Worm (Caenorhabditis elegans) whole organism, young adult: Measurements from ENCODE around the gene rif-1.2.

Source experiments
- B0019.2 ChIP-seq: fragments of 200-800 bp; sonication (Bioruptor generic); conservative IDR thresholded peaks from 2 replicates; pipeline ENCODE4 v1.3.6; 2022; ENCODE audit warnings: missing genetic modification reagents, missing genetic modification characterization, missing compliant biosample characterization
- C06A6.2 ChIP-seq: fragments of 200-800 bp; sonication (Bioruptor generic); conservative IDR thresholded peaks from 2 replicates; pipeline ENCODE4 v1.3.6; 2022; ENCODE audit warnings: missing genetic modification characterization, missing compliant biosample characterization
- C17E4.6 ChIP-seq: fragments of 200-800 bp; sonication (Bioruptor generic); IDR thresholded peaks from 2 replicates; pipeline ENCODE4 v1.3.6; 2022; ENCODE audit warnings: missing genetic modification reagents, missing genetic modification characterization, missing compliant biosample characterization
- F10E7.11 ChIP-seq: sonication (generic microtip); optimal IDR thresholded peaks from 2 replicates; lab custom pipeline; 2017; ENCODE audit warnings: mild to moderate bottlenecking, missing genetic modification characterization, moderate library complexity, missing compliant biosample characterization
- F57A8.1 ChIP-seq: fragments of 200-800 bp; sonication (Bioruptor generic); optimal IDR thresholded peaks from 2 replicates; lab custom pipeline; 2018; ENCODE audit warnings: mild to moderate bottlenecking, missing genetic modification characterization, moderate library complexity, missing compliant biosample characterization
- F57C9.4 ChIP-seq: sonication (generic microtip); optimal IDR thresholded peaks from 2 replicates; lab custom pipeline; 2017; ENCODE audit warnings: mild to moderate bottlenecking, missing genetic modification characterization, missing compliant biosample characterization
- K11D2.4 ChIP-seq: fragments of 200-800 bp; sonication (Bioruptor generic); IDR thresholded peaks from 2 replicates; pipeline ENCODE4 v1.3.6; 2022; ENCODE audit warnings: missing genetic modification reagents, missing genetic modification characterization, missing compliant biosample characterization
- T26A5.8 ChIP-seq: sonication (generic microtip); optimal IDR thresholded peaks from 2 replicates; lab custom pipeline; 2016; ENCODE audit warnings: missing genetic modification characterization, missing compliant biosample characterization
- Y53F4B.3 ChIP-seq: fragments of 200-800 bp; sonication (Bioruptor generic); IDR thresholded peaks from 2 replicates; pipeline ENCODE4 v1.3.6; 2022; ENCODE audit warnings: missing genetic modification reagents, missing genetic modification characterization, missing compliant biosample characterization
- Y56A3A.18 ChIP-seq: fragments of 200-800 bp; sonication (Bioruptor generic); IDR thresholded peaks from 2 replicates; pipeline ENCODE4 v1.3.6; 2022; ENCODE audit warnings: missing genetic modification reagents, missing genetic modification characterization, missing compliant biosample characterization
- Y79H2A.3 ChIP-seq: fragments of 200-800 bp; sonication (Bioruptor generic); conservative IDR thresholded peaks from 2 replicates; pipeline ENCODE4 v1.3.6; 2022; ENCODE audit warnings: missing genetic modification reagents, missing genetic modification characterization, missing compliant biosample characterization
- Y95B8A.8 ChIP-seq: fragments of 200-800 bp; sonication (Bioruptor generic); IDR thresholded peaks from 2 replicates; pipeline ENCODE4 v1.3.6; 2022; ENCODE audit warnings: missing genetic modification reagents, missing genetic modification characterization, missing compliant biosample characterization
- ZK185.1 ChIP-seq: sonication (generic microtip); optimal IDR thresholded peaks from 2 replicates; lab custom pipeline; 2016; ENCODE audit warnings: mild to moderate bottlenecking, missing genetic modification characterization, missing compliant biosample characterization; ENCODE audit not compliant: poor library complexity, severe bottlenecking
- akir-1 ChIP-seq: fragments of 200-800 bp; sonication (Bioruptor generic); optimal IDR thresholded peaks from 2 replicates; lab custom pipeline; 2018; ENCODE audit warnings: mild to moderate bottlenecking, missing genetic modification characterization, moderate library complexity, missing compliant biosample characterization
- cebp-1 ChIP-seq, 2 experiments: fragments of 200-800 bp in 1 of 2; sonication (Bioruptor generic) in 1 of 2; sonication (generic microtip) in 1 of 2; IDR thresholded peaks in 1 of 2; optimal IDR thresholded peaks in 1 of 2; 2 replicates each; pipeline versions ENCODE4 v1.3.6 to Lab custom; 2017 to 2022; ENCODE audit warnings: missing compliant biosample characterization in 2 of 2, missing genetic modification characterization in 2 of 2, mild to moderate bottlenecking in 1 of 2, missing genetic modification reagents in 1 of 2, moderate library complexity in 1 of 2
- cebp-2 ChIP-seq: fragments of 200-800 bp; sonication (Bioruptor generic); IDR thresholded peaks from 2 replicates; pipeline ENCODE4 v1.3.6; 2022; ENCODE audit warnings: missing genetic modification characterization, missing compliant biosample characterization
- ceh-100 ChIP-seq: fragments of 200-800 bp; sonication (Bioruptor generic); IDR thresholded peaks from 2 replicates; pipeline ENCODE4 v1.3.6; 2022; ENCODE audit warnings: missing genetic modification reagents, missing genetic modification characterization, missing compliant biosample characterization
- ceh-27 ChIP-seq: fragments of 200-800 bp; sonication (Bioruptor generic); optimal IDR thresholded peaks from 2 replicates; lab custom pipeline; 2018; ENCODE audit warnings: mild to moderate bottlenecking, missing genetic modification characterization, moderate library complexity, missing compliant biosample characterization
- ceh-79 ChIP-seq: sonication (generic microtip); optimal IDR thresholded peaks from 2 replicates; lab custom pipeline; 2017; ENCODE audit warnings: mild to moderate bottlenecking, missing genetic modification characterization, missing compliant biosample characterization
- dpl-1 ChIP-seq: fragments of 150-350 bp; optimal IDR thresholded peaks from 2 replicates; lab custom pipeline; 2014; ENCODE audit warnings: missing biosample characterization, missing genetic modification reagents, missing genetic modification characterization
- egl-44 ChIP-seq: fragments of 200-800 bp; sonication (Bioruptor generic); IDR thresholded peaks from 2 replicates; pipeline ENCODE4 v1.3.6; 2022; ENCODE audit warnings: missing genetic modification reagents, missing genetic modification characterization, missing compliant biosample characterization
- egrh-3 ChIP-seq: fragments of 200-800 bp; sonication (Bioruptor generic); IDR thresholded peaks from 2 replicates; pipeline ENCODE4 v1.3.6; 2022; ENCODE audit warnings: missing genetic modification reagents, missing genetic modification characterization, missing compliant biosample characterization
- fkh-3 ChIP-seq: sonication (generic microtip); optimal IDR thresholded peaks from 2 replicates; lab custom pipeline; 2016; ENCODE audit warnings: mild to moderate bottlenecking, missing genetic modification characterization, missing compliant biosample characterization
- gei-17 ChIP-seq: fragments of 200-800 bp; sonication (Bioruptor generic); optimal IDR thresholded peaks from 2 replicates; lab custom pipeline; 2018; ENCODE audit warnings: mild to moderate bottlenecking, missing genetic modification characterization, missing compliant biosample characterization
- him-1 ChIP-seq: sonication (generic microtip); optimal IDR thresholded peaks from 2 replicates; lab custom pipeline; 2016; ENCODE audit warnings: missing genotype, missing genetic modification reagents, missing genetic modification characterization, missing compliant biosample characterization
- hlh-26 ChIP-seq: fragments of 200-800 bp; sonication (Bioruptor generic); conservative IDR thresholded peaks from 2 replicates; pipeline ENCODE4 v1.3.6; 2022; ENCODE audit warnings: missing genetic modification reagents, missing genetic modification characterization, missing compliant biosample characterization
- hmg-1.2 ChIP-seq: fragments of 200-800 bp; sonication (Bioruptor generic); IDR thresholded peaks from 2 replicates; pipeline ENCODE4 v1.3.6; 2022; ENCODE audit warnings: missing genetic modification reagents, missing genetic modification characterization, missing compliant biosample characterization
- lag-1 ChIP-seq: fragments of 200-800 bp; sonication (Bioruptor generic); IDR thresholded peaks from 2 replicates; pipeline ENCODE4 v1.3.6; 2022; ENCODE audit warnings: missing genetic modification reagents, missing genetic modification characterization, missing compliant biosample characterization
- lin-26 ChIP-seq: fragments of 200-800 bp; sonication (Bioruptor generic); IDR thresholded peaks from 2 replicates; pipeline ENCODE4 v1.3.6; 2022; ENCODE audit warnings: missing genetic modification reagents, missing genetic modification characterization, missing compliant biosample characterization
- lin-40 ChIP-seq: sonication (generic microtip); optimal IDR thresholded peaks from 2 replicates; lab custom pipeline; 2016; ENCODE audit warnings: missing genetic modification characterization, mild to moderate bottlenecking, missing compliant biosample characterization, missing genotype, missing genetic modification reagents
- lin-54 ChIP-seq: fragments of 200-800 bp; sonication (Bioruptor generic); optimal IDR thresholded peaks from 2 replicates; lab custom pipeline; 2018; ENCODE audit warnings: mild to moderate bottlenecking, missing genetic modification characterization, missing compliant biosample characterization
- lir-1 ChIP-seq: fragments of 200-800 bp; sonication (Bioruptor generic); conservative IDR thresholded peaks from 2 replicates; pipeline ENCODE4 v1.3.6; 2022; ENCODE audit warnings: missing genetic modification reagents, missing genetic modification characterization, missing compliant biosample characterization
- lsl-1 ChIP-seq: fragments of 200-800 bp; sonication (Bioruptor generic); optimal IDR thresholded peaks from 2 replicates; lab custom pipeline; 2018; ENCODE audit warnings: mild to moderate bottlenecking, missing genetic modification characterization, moderate library complexity, missing compliant biosample characterization
- lsy-27 ChIP-seq: sonication (generic microtip); optimal IDR thresholded peaks from 2 replicates; lab custom pipeline; 2017; ENCODE audit warnings: missing genetic modification characterization, mild to moderate bottlenecking, missing compliant biosample characterization, antibody characterized with exemption, missing genotype, borderline replicate concordance; ENCODE audit not compliant: insufficient read depth
- mel-28 ChIP-seq: sonication (generic microtip); optimal IDR thresholded peaks from 2 replicates; lab custom pipeline; 2016; ENCODE audit warnings: borderline replicate concordance, mild to moderate bottlenecking, missing genetic modification characterization, missing compliant biosample characterization
- nhr-120 ChIP-seq: fragments of 200-800 bp; sonication (Bioruptor generic); IDR thresholded peaks from 2 replicates; pipeline ENCODE4 v1.3.6; 2022; ENCODE audit warnings: missing genetic modification characterization, missing compliant biosample characterization
- nhr-179 ChIP-seq: sonication (generic microtip); optimal IDR thresholded peaks from 2 replicates; lab custom pipeline; 2016; ENCODE audit warnings: mild to moderate bottlenecking, missing genetic modification characterization, missing compliant biosample characterization
- sea-2 ChIP-seq: fragments of 200-800 bp; sonication (Bioruptor generic); IDR thresholded peaks from 2 replicates; pipeline ENCODE4 v1.3.6; 2022; ENCODE audit warnings: missing genetic modification characterization, missing compliant biosample characterization
- snpc-3.4 ChIP-seq: sonication (generic microtip); optimal IDR thresholded peaks from 2 replicates; lab custom pipeline; 2017; ENCODE audit warnings: missing genetic modification characterization, mild to moderate bottlenecking, missing compliant biosample characterization, antibody characterized with exemption, moderate library complexity, missing genotype, missing genetic modification reagents
- snpc-4 ChIP-seq, 5 experiments: fragments of 150-350 bp in 1 of 5; sonication (generic microtip) in 4 of 5; optimal IDR thresholded peaks; 2 replicates each; lab custom pipeline; 2014 to 2018; ENCODE audit warnings: missing genetic modification characterization in 5 of 5, missing biosample characterization in 3 of 5, antibody characterized with exemption in 2 of 5, mild to moderate bottlenecking in 2 of 5, missing compliant biosample characterization in 2 of 5, missing genotype in 2 of 5, moderate library complexity in 2 of 5, missing genetic modification reagents in 1 of 5
- tbp1 ChIP-seq: fragments of 200-800 bp; sonication (Bioruptor generic); optimal IDR thresholded peaks from 2 replicates; lab custom pipeline; 2018; ENCODE audit warnings: mild to moderate bottlenecking, missing genetic modification characterization, missing compliant biosample characterization
- xnd-1 ChIP-seq: sonication (generic microtip); optimal IDR thresholded peaks from 2 replicates; lab custom pipeline; 2016; ENCODE audit warnings: missing genotype, missing genetic modification reagents, missing genetic modification characterization, missing compliant biosample characterization
- zfh-2 ChIP-seq: fragments of 200-800 bp; sonication (Bioruptor generic); conservative IDR thresholded peaks from 2 replicates; pipeline ENCODE4 v1.3.6; 2022; ENCODE audit warnings: missing genetic modification reagents, missing genetic modification characterization, missing compliant biosample characterization
- ztf-18 ChIP-seq: sonication (generic microtip); optimal IDR thresholded peaks from 2 replicates; lab custom pipeline; 2016; ENCODE audit warnings: missing genotype, mild to moderate bottlenecking, missing genetic modification characterization, missing compliant biosample characterization
- ztf-25 ChIP-seq: fragments of 200-800 bp; sonication (Bioruptor generic); IDR thresholded peaks from 2 replicates; pipeline ENCODE4 v1.3.6; 2022; ENCODE audit warnings: missing genetic modification reagents, missing genetic modification characterization, missing compliant biosample characterization
- ztf-28 ChIP-seq: fragments of 200-800 bp; sonication (Bioruptor generic); IDR thresholded peaks from 2 replicates; pipeline ENCODE4 v1.3.6; 2022; ENCODE audit warnings: missing genetic modification reagents, missing genetic modification characterization, missing compliant biosample characterization
- ztf-3 ChIP-seq: fragments of 200-800 bp; sonication (Bioruptor generic); optimal IDR thresholded peaks from 2 replicates; lab custom pipeline; 2018; ENCODE audit warnings: mild to moderate bottlenecking, missing genetic modification characterization, missing compliant biosample characterization

Gene rif-1.2

ce11 chrX:12393786-12394308, 22.6 kb upstream of the rif-1.2 start, which contains the start of gene F17E5.2 (continued):
- TF ChIP-seq hlh-26 (GFP tag; lab: Robert Waterston, UW), result no peak
- TF ChIP-seq dpl-1, result no peak
- peak; percentile 64 for TF ChIP-seq tbp1
- TF ChIP-seq C17E4.6 (GFP tag; lab: Robert Waterston, UW), result no peak
- no peak for TF ChIP-seq snpc-4 (GFP tag; optimal IDR thresholded peaks at IDR 0.05; lab: Kevin White, UChicago)
- peak in 2 of 4 experiments; percentile 51 to 80 for TF ChIP-seq snpc-4 (tag; optimal IDR thresholded peaks at IDR 0.05; lab: Kevin White, UChicago)
- no peak for TF ChIP-seq Y79H2A.3 (GFP tag; lab: Robert Waterston, UW)
- 0 out of 2 replicates have a peak, but pooled peaks have one; percentile 48 for TF ChIP-seq Y56A3A.18 (GFP tag; lab: Robert Waterston, UW)
- no peak; the same call in 1 of the 2 replicates for TF ChIP-seq lin-26 (GFP tag; lab: Robert Waterston, UW)
- TF ChIP-seq mel-28, result no peak
- no peak for TF ChIP-seq B0019.2 (GFP tag; lab: Robert Waterston, UW)
- no peak for TF ChIP-seq lag-1 (GFP tag; lab: Robert Waterston, UW)
- TF ChIP-seq fkh-3 (tag; lab: Kevin White, UChicago), result no peak
- peak; percentile 70 for TF ChIP-seq C06A6.2
- TF ChIP-seq ztf-3 (GFP tag; lab: Kevin White, UChicago), result no peak
- TF ChIP-seq sea-2, result no peak
- TF ChIP-seq ceh-100 (GFP tag; lab: Robert Waterston, UW), result no peak
- TF ChIP-seq T26A5.8 (tag; lab: Kevin White, UChicago), result no peak
- TF ChIP-seq lsy-27 (tag; lab: Kevin White, UChicago), result no peak
- no peak for TF ChIP-seq nhr-120 (GFP tag; lab: Robert Waterston, UW)
- TF ChIP-seq lin-40 (tag; lab: Kevin White, UChicago), result peak; percentile 93
- TF ChIP-seq egl-44 (GFP tag; lab: Robert Waterston, UW), result peak; percentile 63; the same call in 1 of the 2 replicates
- TF ChIP-seq K11D2.4 (GFP tag; lab: Robert Waterston, UW), result peak; percentile 90
- no peak for TF ChIP-seq akir-1
- TF ChIP-seq lsl-1 (GFP tag; lab: Kevin White, UChicago), result no peak
- no peak for TF ChIP-seq ztf-28 (GFP tag; lab: Robert Waterston, UW)
- TF ChIP-seq ZK185.1 (tag; lab: Kevin White, UChicago), result peak; percentile 61
- no peak for TF ChIP-seq nhr-179 (tag; lab: Kevin White, UChicago)
- no peak for TF ChIP-seq lin-54 (GFP tag; lab: Kevin White, UChicago)
- TF ChIP-seq ceh-27 (GFP tag; lab: Kevin White, UChicago), result peak; percentile 93
- no peak for TF ChIP-seq ztf-25
- TF ChIP-seq cebp-2, result no peak
- TF ChIP-seq hmg-1.2, result peak; percentile 87
- no peak for TF ChIP-seq F57C9.4 (tag; lab: Kevin White, UChicago)
- peak; percentile 49; the same call in 1 of the 2 replicates for TF ChIP-seq lir-1 (GFP tag; lab: Robert Waterston, UW)
- no peak for TF ChIP-seq zfh-2
- no peak for TF ChIP-seq F10E7.11 (tag; lab: Kevin White, UChicago)
- no peak for TF ChIP-seq F57A8.1 (GFP tag; lab: Kevin White, UChicago)
- TF ChIP-seq, all 124 proteins: peak for 39

ce11 chrX:12391380-12391779, 20.2 kb upstream of the rif-1.2 start, which contains the start of gene nekl-3:
Gene nekl-3 (minus strand): TSS chrX:12391480.
- no peak for TF ChIP-seq Y53F4B.3 (GFP tag; lab: Robert Waterston, UW)
- TF ChIP-seq Y95B8A.8 (GFP tag; lab: Robert Waterston, UW), result no peak
- no peak for TF ChIP-seq xnd-1
- no peak for TF ChIP-seq ceh-27 (GFP tag; lab: Kevin White, UChicago)
- TF ChIP-seq him-1, result no peak
- no peak for TF ChIP-seq lsl-1 (GFP tag; lab: Kevin White, UChicago)
- TF ChIP-seq snpc-3.4 (tag; lab: Kevin White, UChicago), result no peak
- no peak for TF ChIP-seq gei-17 (GFP tag; lab: Kevin White, UChicago)
- TF ChIP-seq F57A8.1 (GFP tag; lab: Kevin White, UChicago), result no peak
- no peak for TF ChIP-seq cebp-1 (GFP tag; IDR thresholded peaks at IDR 0.05; lab: Robert Waterston, UW)
- no peak for TF ChIP-seq cebp-1 (tag; optimal IDR thresholded peaks at IDR 0.05; lab: Kevin White, UChicago)
- TF ChIP-seq ztf-18 (tag; lab: Kevin White, UChicago), result no peak
- TF ChIP-seq egrh-3 (GFP tag; lab: Robert Waterston, UW), result no peak
- no peak for TF ChIP-seq tbp1
- TF ChIP-seq ceh-79 (tag; lab: Kevin White, UChicago), result no peak
